Fruit fly (Drosophila melanogaster): Measurements from ENCODE around the gene Nepl17.

Gene Nepl17

dm6 chr3R:28880066-28880842, 7.5 kb downstream of the Nepl17 start, which contains the start of the genes Nepl19 and Nepl20 (continued):
- TF ChIP-seq CG12155 (GFP tag; optimal IDR thresholded peaks at IDR 0.05) (peak; percentile 76), CG11085 (GFP tag; IDR thresholded peaks at IDR 0.05) (peak; percentile 61), stwl (tag; optimal IDR thresholded peaks at IDR 0.05) (no peak), CG16779 (GFP tag; IDR thresholded peaks at IDR 0.05) (peak; percentile 62; the same call in 1 of the 2 replicates), CG3281 (GFP tag; optimal IDR thresholded peaks at IDR 0.05) (peak; percentile 79), CG10959 (GFP tag; IDR thresholded peaks at IDR 0.05) (peak; percentile 72), psq (GFP tag; optimal IDR thresholded peaks at IDR 0.05) (no peak), cwo (GFP tag; optimal IDR thresholded peaks at IDR 0.05) (peak; percentile 86), Mrtf (GFP tag; IDR thresholded peaks at IDR 0.05) (peak; percentile 77), vvl (GFP tag; IDR thresholded peaks at IDR 0.05) (peak; percentile 93), CG16815 (GFP tag; optimal IDR thresholded peaks at IDR 0.05) (peak; percentile 71), ham (GFP tag; IDR thresholded peaks at IDR 0.05) (no peak), hth (optimal IDR thresholded peaks at IDR 0.05) (no peak), CG17361 (GFP tag; IDR thresholded peaks at IDR 0.05) (peak; percentile 71; the same call in 2 of the 3 replicates), CG2116 (GFP tag; optimal IDR thresholded peaks at IDR 0.05) (peak; percentile 26), vnd (GFP tag; IDR thresholded peaks at IDR 0.05; ENCODE audit: partially characterized antibody) (no peak), CG17912 (GFP tag; optimal IDR thresholded peaks at IDR 0.05) (no peak), CG13123 (GFP tag; optimal IDR thresholded peaks at IDR 0.05) (no peak), CG10979 (tag; optimal IDR thresholded peaks at IDR 0.05) (peak; percentile 80), Dip2 (GFP tag; IDR thresholded peaks at IDR 0.05) (no peak), fd3F (GFP tag; optimal IDR thresholded peaks at IDR 0.05) (peak; percentile 51), lab (GFP tag; optimal IDR thresholded peaks at IDR 0.05) (peak; percentile 93), Nf-YC (tag; optimal IDR thresholded peaks at IDR 0.05) (no peak), Hr51 (GFP tag; optimal IDR thresholded peaks at IDR 0.05) (peak in 1 of 2 experiments; percentile 28), sob (GFP tag; IDR thresholded peaks at IDR 0.05) (peak; percentile 88), croc (GFP tag; conservative IDR thresholded peaks at IDR 0.05) (peak; percentile 72), zen (tag; optimal IDR thresholded peaks at IDR 0.05) (peak; percentile 60), B-H2 (GFP tag; optimal IDR thresholded peaks at IDR 0.05) (no peak), org-1 (GFP tag; optimal IDR thresholded peaks at IDR 0.05) (peak; percentile 80), twi (tag; optimal IDR thresholded peaks at IDR 0.05) (peak; percentile 50), TFAM (GFP tag; optimal IDR thresholded peaks at IDR 0.05) (no peak), CG6254 (GFP tag; optimal IDR thresholded peaks at IDR 0.05) (peak; percentile 59), Atf3 (GFP tag; optimal IDR thresholded peaks at IDR 0.05) (no peak), unc-4 (GFP tag; IDR thresholded peaks at IDR 0.05; ENCODE audit: partially characterized antibody) (no peak), CG11398 (GFP tag; optimal IDR thresholded peaks at IDR 0.05) (no peak), tio (GFP tag; optimal IDR thresholded peaks at IDR 0.05) (peak; percentile 40), fd102C (GFP tag; optimal IDR thresholded peaks at IDR 0.05) (no peak), grau (tag; optimal IDR thresholded peaks at IDR 0.05) (peak; percentile 82), dmrt11E (tag; optimal IDR thresholded peaks at IDR 0.05) (peak; percentile 81), gce (GFP tag; IDR thresholded peaks at IDR 0.05) (peak; percentile 78), CG7357 (GFP tag; IDR thresholded peaks at IDR 0.05) (peak; percentile 71), CG11560 (tag; IDR thresholded peaks at IDR 0.05) (peak; percentile 79), D (optimal IDR thresholded peaks at IDR 0.05) (no peak), D (GFP tag; optimal IDR thresholded peaks at IDR 0.05) (peak; percentile 70), MTF-1 (GFP tag; optimal IDR thresholded peaks at IDR 0.05; ENCODE audit: borderline replicate concordance) (peak; percentile 53), H2.0 (GFP tag; IDR thresholded peaks at IDR 0.05) (peak; percentile 69), unpg (GFP tag; optimal IDR thresholded peaks at IDR 0.05) (peak; percentile 83), bigmax (GFP tag; optimal IDR thresholded peaks at IDR 0.05) (no peak), Sry-δ (GFP tag; optimal IDR thresholded peaks at IDR 0.05) (peak; percentile 16)
